Worm (Caenorhabditis elegans): ENCODE measurements around the gene str-71.

Gene str-71

DNA sequence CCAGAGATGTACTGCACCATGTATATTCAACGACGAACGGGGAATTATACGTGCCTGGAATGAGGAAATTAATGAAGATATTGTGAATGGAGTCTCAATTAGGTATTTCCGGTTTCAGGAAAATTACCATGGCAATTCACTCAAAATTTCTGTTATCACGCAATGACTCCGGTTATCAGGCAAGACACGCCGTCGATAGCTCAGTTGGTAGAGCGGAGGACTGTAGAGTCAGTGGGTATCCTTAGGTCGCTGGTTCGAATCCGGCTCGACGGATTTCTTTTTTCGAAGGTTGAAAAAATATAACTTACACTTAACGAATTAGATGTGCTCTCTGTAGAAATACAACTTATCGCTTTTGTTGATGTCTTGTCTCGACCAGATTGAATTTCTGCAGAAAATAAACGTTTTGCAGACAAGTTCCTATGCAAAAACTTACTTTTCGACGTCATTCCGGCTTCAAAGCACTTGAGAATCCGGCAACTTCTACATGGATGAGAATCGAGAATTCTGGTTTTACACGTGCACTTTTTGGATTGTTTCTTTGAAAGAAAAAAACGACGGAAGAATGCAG, 21.6 kb upstream of the str-71 start (continued):
- TF ChIP-seq egrh-3 (GFP tag; IDR thresholded peaks at IDR 0.05) (no peak), unc-62 (GFP tag; optimal IDR thresholded peaks at IDR 0.05) (no peak), him-1 (tag; optimal IDR thresholded peaks at IDR 0.05) (peak; percentile 57), C17E4.6 (GFP tag; IDR thresholded peaks at IDR 0.05) (no peak), T26A5.8 (tag; optimal IDR thresholded peaks at IDR 0.05) (no peak), ztf-6 (GFP tag; IDR thresholded peaks at IDR 0.05) (no peak), sptf-2 (GFP tag; optimal IDR thresholded peaks at IDR 0.05) (no peak), sea-2 (GFP tag; IDR thresholded peaks at IDR 0.05) (no peak), chd-7 (tag; optimal IDR thresholded peaks at IDR 0.05) (no peak), B0336.3 (GFP tag; IDR thresholded peaks at IDR 0.05) (no peak), let-526 (GFP tag; IDR thresholded peaks at IDR 0.05) (no peak), hsf-1 (GFP tag; IDR thresholded peaks at IDR 0.05) (0 out of 2 replicates have a peak, but pooled peaks have one; percentile 42), lin-26 (GFP tag; IDR thresholded peaks at IDR 0.05) (peak; percentile 72), dox-1 (GFP tag; IDR thresholded peaks at IDR 0.05) (no peak; the same call in 1 of the 2 replicates), ceh-40 (GFP tag; IDR thresholded peaks at IDR 0.05) (no peak), ama-1 (optimal IDR thresholded peaks at IDR 0.05) (no peak), ama-1 (GFP tag; optimal IDR thresholded peaks at IDR 0.05) (peak in 1 of 2 experiments; percentile 47), rec-8 (tag; optimal IDR thresholded peaks at IDR 0.05) (no peak), madf-6 (GFP tag; IDR thresholded peaks at IDR 0.05) (peak; percentile 40; the same call in 1 of the 2 replicates), nhr-90 (tag; optimal IDR thresholded peaks at IDR 0.05) (peak; percentile 52), D2030.7 (GFP tag; IDR thresholded peaks at IDR 0.05) (peak; percentile 40), T07F8.4 (tag; optimal IDR thresholded peaks at IDR 0.05) (no peak), ccch-3 (GFP tag; optimal IDR thresholded peaks at IDR 0.05) (no peak), nfya-1 (tag; optimal IDR thresholded peaks at IDR 0.05; ENCODE audit: borderline replicate concordance, insufficient read depth) (no peak), nhr-80 (tag; optimal IDR thresholded peaks at IDR 0.05) (no peak), egl-18 (GFP tag; IDR thresholded peaks at IDR 0.05) (no peak)

DNA sequence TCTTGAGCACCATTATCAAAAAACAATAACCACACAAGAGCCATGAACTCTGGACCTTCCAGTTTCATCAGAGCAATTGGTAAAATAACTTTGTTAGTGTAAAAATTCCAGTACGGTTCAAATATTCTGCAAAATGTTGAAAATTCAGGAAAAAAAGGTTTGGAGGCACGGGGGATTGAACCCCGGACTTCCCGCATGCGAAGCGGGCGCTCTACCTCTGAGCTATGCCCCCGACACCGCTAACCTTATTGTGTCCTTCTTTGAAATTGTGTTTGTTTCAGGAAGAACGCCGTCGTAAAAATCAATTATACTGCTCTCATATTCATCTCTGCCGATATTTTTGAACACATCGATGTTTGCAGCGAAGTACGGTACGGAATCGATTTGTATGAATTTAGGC, 20.8 kb upstream of the str-71 start:
- TF ChIP-seq nhr-80 (tag; optimal IDR thresholded peaks at IDR 0.05) (no peak), ztf-28 (GFP tag; IDR thresholded peaks at IDR 0.05) (no peak), F57C9.4 (tag; optimal IDR thresholded peaks at IDR 0.05) (no peak), fkh-3 (tag; optimal IDR thresholded peaks at IDR 0.05) (peak; percentile 44), nhr-120 (GFP tag; IDR thresholded peaks at IDR 0.05) (no peak), bed-1 (GFP tag; IDR thresholded peaks at IDR 0.05) (no peak), nhr-27 (tag; optimal IDR thresholded peaks at IDR 0.05) (no peak), snpc-3.4 (tag; optimal IDR thresholded peaks at IDR 0.05) (peak; percentile 81), ZK185.1 (tag; optimal IDR thresholded peaks at IDR 0.05; ENCODE audit: poor library complexity, severe bottlenecking) (no peak), sea-2 (GFP tag; IDR thresholded peaks at IDR 0.05) (no peak), xnd-1 (tag; optimal IDR thresholded peaks at IDR 0.05) (no peak), rpc-1 (optimal IDR thresholded peaks at IDR 0.05) (peak; percentile 75), rpc-1 (tag; optimal IDR thresholded peaks at IDR 0.05) (peak; percentile 72), hlh-12 (tag; optimal IDR thresholded peaks at IDR 0.05) (no peak), K11D2.4 (GFP tag; IDR thresholded peaks at IDR 0.05) (no peak), madf-6 (GFP tag; IDR thresholded peaks at IDR 0.05) (peak; percentile 61), ztf-26 (tag; optimal IDR thresholded peaks at IDR 0.05) (no peak), cebp-2 (GFP tag; IDR thresholded peaks at IDR 0.05) (no peak), F33H1.4 (GFP tag; IDR thresholded peaks at IDR 0.05) (peak; percentile 21; the same call in 1 of the 2 replicates), egrh-3 (GFP tag; IDR thresholded peaks at IDR 0.05) (no peak), nhr-179 (tag; optimal IDR thresholded peaks at IDR 0.05) (no peak), ceh-100 (GFP tag; IDR thresholded peaks at IDR 0.05) (peak; percentile 47; the same call in 1 of the 2 replicates), hsf-1 (GFP tag; IDR thresholded peaks at IDR 0.05) (peak; percentile 72), ceh-91 (GFP tag; IDR thresholded peaks at IDR 0.05) (no peak), lir-1 (GFP tag; conservative IDR thresholded peaks at IDR 0.05) (no peak), sdz-38 (tag; optimal IDR thresholded peaks at IDR 0.05) (no peak), snpc-1.3 (tag; optimal IDR thresholded peaks at IDR 0.05; ENCODE audit: insufficient read depth) (peak; percentile 52), ztf-3 (GFP tag; optimal IDR thresholded peaks at IDR 0.05) (no peak)

Measured in whole organism, young adult.